Worm (Caenorhabditis elegans): ENCODE measurements around the gene pgp-9.

Gene pgp-9

ce11 chrV:17810053-17810452 is 54.4 kb downstream of the pgp-9 start, which contains the start of gene srh-296:
TSS of gene srh-296 (plus strand) at chrV:17810353.
- no peak for TF ChIP-seq sea-1 (GFP tag; conservative IDR thresholded peaks at IDR 0.05)
- no peak for TF ChIP-seq ama-1 (optimal IDR thresholded peaks at IDR 0.05)
- no peak for TF ChIP-seq F13C5.2 (tag; optimal IDR thresholded peaks at IDR 0.05)
- no peak for TF ChIP-seq hnd-1 (tag; optimal IDR thresholded peaks at IDR 0.05)
- TF ChIP-seq tbx-11 (GFP tag; IDR thresholded peaks at IDR 0.05) = no peak
- TF ChIP-seq B0310.2 (tag; optimal IDR thresholded peaks at IDR 0.05) = no peak
- no peak for TF ChIP-seq ets-7 (tag; optimal IDR thresholded peaks at IDR 0.05)
- no peak for TF ChIP-seq tra-4 (tag; optimal IDR thresholded peaks at IDR 0.05)

DNA sequence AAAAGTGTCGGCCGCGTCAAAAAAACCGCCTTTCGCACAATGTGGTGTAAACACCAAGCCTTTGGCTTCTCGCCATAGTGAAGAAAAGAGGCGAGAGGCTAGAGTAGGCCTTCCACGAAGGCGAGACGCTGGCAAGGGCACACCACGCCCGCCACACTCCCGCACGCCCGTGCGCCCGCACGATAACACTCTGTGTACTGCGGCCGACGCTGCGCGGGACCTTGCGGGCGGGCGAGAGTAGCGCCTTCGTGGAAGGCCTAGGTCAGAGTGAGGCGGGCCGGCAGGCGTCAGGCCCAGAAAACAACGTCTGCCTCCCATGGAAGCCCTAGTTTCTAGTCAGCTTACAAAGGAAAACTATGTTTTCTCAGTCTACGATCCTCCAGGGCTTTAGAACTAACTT is 56.4 kb downstream of the pgp-9 start:
- TF ChIP-seq pes-1 (GFP tag; IDR thresholded peaks at IDR 0.05) (no peak), sea-1 (GFP tag; conservative IDR thresholded peaks at IDR 0.05) (no peak), aly-1 (tag; optimal IDR thresholded peaks at IDR 0.05) (peak; percentile 31), tbx-11 (GFP tag; IDR thresholded peaks at IDR 0.05) (no peak)
